Worm (Caenorhabditis elegans) whole organism, L2 larva: ENCODE data around the gene ubc-6.

Experiments used
- ceh-82 ChIP-seq: fragments of 150-350 bp; optimal IDR thresholded peaks from 2 replicates; lab custom pipeline; 2014; ENCODE audit warnings: missing biosample characterization, missing genetic modification characterization
- lin-13 ChIP-seq: fragments of 150-350 bp; optimal IDR thresholded peaks from 2 replicates; lab custom pipeline; 2014; ENCODE audit warnings: missing biosample characterization, missing genetic modification reagents, missing genetic modification characterization
- lsy-2 ChIP-seq, 2 experiments: fragments of 150-350 bp in 1 of 2; sonication (generic microtip) in 1 of 2; optimal IDR thresholded peaks; 2 replicates each; lab custom pipeline; 2014 to 2017; ENCODE audit warnings: missing biosample characterization in 2 of 2, missing genetic modification characterization in 2 of 2
- mdl-1 ChIP-seq, 2 experiments: fragments of 150-350 bp in 1 of 2; sonication (generic microtip) in 1 of 2; optimal IDR thresholded peaks; 2 replicates each; lab custom pipeline; 2017; ENCODE audit warnings: missing biosample characterization in 2 of 2, missing genetic modification characterization in 2 of 2
- nhr-11 ChIP-seq: fragments of 150-350 bp; optimal IDR thresholded peaks from 2 replicates; lab custom pipeline; 2014; ENCODE audit warnings: missing biosample characterization, missing genetic modification characterization
- unc-39 ChIP-seq: fragments of 150-350 bp; optimal IDR thresholded peaks from 2 replicates; lab custom pipeline; 2014; ENCODE audit warnings: missing biosample characterization, missing genetic modification characterization

ce11 chrII:7494155-7494554, 15.2 kb downstream of the ubc-6 start, which contains the start of gene R10H1.1:
- no peak for TF ChIP-seq nhr-11
- no peak for TF ChIP-seq lin-13 (GFP tag; lab: Kevin White, UChicago)
- no peak for TF ChIP-seq lsy-2 (tag; optimal IDR thresholded peaks at IDR 0.05; lab: Kevin White, UChicago)
- no peak for TF ChIP-seq mdl-1 (tag; optimal IDR thresholded peaks at IDR 0.05; lab: Kevin White, UChicago)
- TF ChIP-seq ceh-82 (tag; lab: Kevin White, UChicago): no peak
- no peak for TF ChIP-seq unc-39 (tag; lab: Kevin White, UChicago)
